Fruit fly (Drosophila melanogaster) S2 (cell line): Measurements from ENCODE around the gene lili.

ENCODE experiments used
- CG8478 ChIP-seq: fragments of >200 bp; optimal IDR thresholded peaks from 2 replicates; lab custom pipeline; 2018
- CTCF ChIP-seq, 2 experiments: fragments of >200 bp; optimal IDR thresholded peaks; 2 replicates each; lab custom pipeline; 2018

- TF ChIP-seq CTCF (optimal IDR thresholded peaks at IDR 0.05; lab: Kevin White, UChicago) (no peak), CG8478 (lab: Kevin White, UChicago) (no peak)
Measured at dm6 chr3R:24798595-24798994, 15.2 kb downstream of the lili start.
